Worm (Caenorhabditis elegans) whole organism, L4 larva: ENCODE data around the gene C14B9.10.

Source experiments
- D1046.2 ChIP-seq: fragments of 200-800 bp; sonication (Bioruptor generic); IDR thresholded peaks from 2 replicates; pipeline ENCODE4 v1.3.6; 2022; ENCODE audit warnings: missing genetic modification characterization, missing compliant biosample characterization
- F10B5.3 ChIP-seq: sonication (generic microtip); optimal IDR thresholded peaks from 2 replicates; lab custom pipeline; 2016; ENCODE audit warnings: mild to moderate bottlenecking, missing genetic modification characterization, missing compliant biosample characterization
- F44E2.7 ChIP-seq: fragments of 200-800 bp; sonication (Bioruptor generic); IDR thresholded peaks from 2 replicates; pipeline ENCODE4 v2.1.2; 2022; ENCODE audit warnings: missing genetic modification characterization, missing compliant biosample characterization
- F49E8.2 ChIP-seq: sonication (generic microtip); optimal IDR thresholded peaks from 2 replicates; lab custom pipeline; 2016; ENCODE audit warnings: missing compliant biosample characterization, mild to moderate bottlenecking, missing genetic modification characterization, borderline replicate concordance
- R02D3.7 ChIP-seq: fragments of 150-350 bp; sonication (generic microtip); optimal IDR thresholded peaks from 3 replicates; lab custom pipeline; 2014; ENCODE audit warnings: missing biosample characterization, missing genetic modification characterization
- Y48G9A.11 ChIP-seq: fragments of 200-800 bp; sonication (Bioruptor generic); IDR thresholded peaks from 2 replicates; pipeline ENCODE4 v1.3.6; 2022; ENCODE audit warnings: missing genetic modification reagents, missing genetic modification characterization, missing compliant biosample characterization
- Y75B8A.6 ChIP-seq: fragments of 200-800 bp; sonication (Bioruptor generic); IDR thresholded peaks from 2 replicates; pipeline ENCODE4 v1.3.6; 2022; ENCODE audit warnings: missing genetic modification reagents, missing genetic modification characterization, missing compliant biosample characterization
- ZK337.2 ChIP-seq: fragments of 200-800 bp; sonication (Bioruptor generic); IDR thresholded peaks from 2 replicates; pipeline ENCODE4 v1.3.6; 2022; ENCODE audit warnings: missing genetic modification reagents, missing genetic modification characterization, missing compliant biosample characterization
- aha-1 ChIP-seq: fragments of 150-350 bp; peaks from one replicate; lab custom pipeline; 2014; ENCODE audit warnings: missing biosample characterization, missing genetic modification characterization
- arid-1 ChIP-seq: fragments of 200-800 bp; sonication (Bioruptor generic); conservative IDR thresholded peaks from 2 replicates; pipeline ENCODE4 v1.3.6; 2022; ENCODE audit warnings: missing genetic modification reagents, missing genetic modification characterization, missing compliant biosample characterization
- daf-12 ChIP-seq: fragments of 150-350 bp; optimal IDR thresholded peaks from 2 replicates; lab custom pipeline; 2014; ENCODE audit warnings: missing biosample characterization, missing genetic modification reagents, missing genetic modification characterization
- daf-16 ChIP-seq, 3 experiments: sonication (generic microtip); optimal IDR thresholded peaks; 2 replicates each; lab custom pipeline; 2016 to 2017; ENCODE audit warnings: missing genetic modification characterization in 3 of 3, missing genetic modification reagents in 3 of 3, mild to moderate bottlenecking in 2 of 3, missing compliant biosample characterization in 2 of 3, missing biosample characterization in 1 of 3, moderate library complexity in 1 of 3
- dve-1 ChIP-seq: sonication (generic microtip); optimal IDR thresholded peaks from 2 replicates; lab custom pipeline; 2017; ENCODE audit warnings: antibody characterized with exemption, mild to moderate bottlenecking, missing genetic modification characterization, missing compliant biosample characterization; ENCODE audit not compliant: insufficient read depth
- egl-27 ChIP-seq: sonication (generic microtip); optimal IDR thresholded peaks from 3 replicates; lab custom pipeline; 2017; ENCODE audit warnings: missing biosample characterization, missing genetic modification reagents, missing genetic modification characterization
- egl-43 ChIP-seq: fragments of 200-800 bp; sonication (Bioruptor generic); IDR thresholded peaks from 2 replicates; pipeline ENCODE4 v1.3.6; 2022; ENCODE audit warnings: missing genetic modification reagents, missing genetic modification characterization, missing compliant biosample characterization
- fos-1 ChIP-seq: fragments of 150-350 bp; optimal IDR thresholded peaks from 2 replicates; lab custom pipeline; 2014; ENCODE audit warnings: missing biosample characterization, missing genetic modification characterization
- hlh-30 ChIP-seq: sonication (generic microtip); optimal IDR thresholded peaks from 2 replicates; lab custom pipeline; 2017; ENCODE audit warnings: antibody characterized with exemption, mild to moderate bottlenecking, missing genetic modification characterization, missing compliant biosample characterization; ENCODE audit not compliant: insufficient read depth
- jun-1 ChIP-seq: fragments of 150-350 bp; optimal IDR thresholded peaks from 2 replicates; lab custom pipeline; 2014; ENCODE audit warnings: missing biosample characterization, missing genetic modification reagents, missing genetic modification characterization
- lin-29 ChIP-seq: fragments of 200-800 bp; sonication (Bioruptor generic); IDR thresholded peaks from 2 replicates; pipeline ENCODE4 v1.3.6; 2022; ENCODE audit warnings: missing genetic modification reagents, missing genetic modification characterization, missing compliant biosample characterization
- lin-38 ChIP-seq: fragments of 200-800 bp; sonication (Bioruptor generic); IDR thresholded peaks from 2 replicates; pipeline ENCODE4 v1.3.6; 2022; ENCODE audit warnings: missing genetic modification reagents, missing genetic modification characterization, missing compliant biosample characterization
- lsy-2 ChIP-seq, 2 experiments: fragments of 150-350 bp in 1 of 2; sonication (generic microtip) in 1 of 2; optimal IDR thresholded peaks; 2 replicates each; lab custom pipeline; 2014 to 2017; ENCODE audit warnings: missing biosample characterization in 2 of 2, missing genetic modification characterization in 2 of 2
- madf-5 ChIP-seq, 2 experiments: fragments of 200-800 bp; sonication (Bioruptor generic); IDR thresholded peaks; 2 replicates each; pipeline ENCODE4 v1.3.6; 2022; ENCODE audit warnings: missing compliant biosample characterization in 2 of 2, missing genetic modification characterization in 2 of 2
- madf-9 ChIP-seq: fragments of 200-800 bp; sonication (Bioruptor generic); conservative IDR thresholded peaks from 2 replicates; pipeline ENCODE4 v1.3.6; 2022; ENCODE audit warnings: missing genetic modification reagents, missing genetic modification characterization, missing compliant biosample characterization
- mep-1 ChIP-seq: fragments of 150-350 bp; sonication (generic microtip); optimal IDR thresholded peaks from 3 replicates; lab custom pipeline; 2014; ENCODE audit warnings: missing biosample characterization, missing genetic modification characterization
- mes-2 ChIP-seq: sonication (generic microtip); optimal IDR thresholded peaks from 2 replicates; lab custom pipeline; 2016; ENCODE audit warnings: missing genotype, mild to moderate bottlenecking, missing genetic modification characterization, missing compliant biosample characterization; ENCODE audit not compliant: poor library complexity, severe bottlenecking
- mxl-3 ChIP-seq: fragments of 200-800 bp; sonication (Bioruptor generic); optimal IDR thresholded peaks from 2 replicates; lab custom pipeline; 2018; ENCODE audit warnings: mild to moderate bottlenecking, missing genetic modification characterization, missing compliant biosample characterization
- nhr-102 ChIP-seq: sonication (generic microtip); optimal IDR thresholded peaks from 2 replicates; lab custom pipeline; 2016; ENCODE audit warnings: mild to moderate bottlenecking, missing genetic modification characterization, moderate library complexity, missing compliant biosample characterization
- nhr-28 ChIP-seq: fragments of 150-350 bp; optimal IDR thresholded peaks from 2 replicates; lab custom pipeline; 2014; ENCODE audit warnings: missing biosample characterization, missing genetic modification characterization
- nhr-41 ChIP-seq: fragments of 200-800 bp; sonication (Bioruptor generic); IDR thresholded peaks from 2 replicates; pipeline ENCODE4 v1.3.6; 2022; ENCODE audit warnings: missing genetic modification reagents, missing genetic modification characterization, missing compliant biosample characterization
- nhr-48 ChIP-seq: sonication (generic microtip); optimal IDR thresholded peaks from 2 replicates; lab custom pipeline; 2016; ENCODE audit warnings: mild to moderate bottlenecking, missing genetic modification characterization, missing compliant biosample characterization
- pha-4 ChIP-seq, 2 experiments: fragments of 150-350 bp in 1 of 2; fragments of 200-800 bp in 1 of 2; sonication (Bioruptor generic) in 1 of 2; IDR thresholded peaks in 1 of 2; optimal IDR thresholded peaks in 1 of 2; 2 replicates each; pipeline versions ENCODE4 v1.3.6 to Lab custom; 2014 to 2022; ENCODE audit warnings: missing genetic modification characterization in 2 of 2, missing genetic modification reagents in 2 of 2, missing biosample characterization in 1 of 2, missing compliant biosample characterization in 1 of 2
- php-3 ChIP-seq: fragments of 200-800 bp; sonication (Bioruptor generic); IDR thresholded peaks from 2 replicates; pipeline ENCODE4 v1.3.6; 2022; ENCODE audit warnings: missing genetic modification reagents, missing genetic modification characterization, missing compliant biosample characterization
- sdz-12 ChIP-seq: fragments of 200-800 bp; sonication (Bioruptor generic); optimal IDR thresholded peaks from 2 replicates; lab custom pipeline; 2018; ENCODE audit warnings: mild to moderate bottlenecking, missing genetic modification characterization, missing compliant biosample characterization
- snpc-1.2 ChIP-seq: fragments of 200-800 bp; sonication (Bioruptor generic); IDR thresholded peaks from 2 replicates; pipeline ENCODE4 v1.3.6; 2022; ENCODE audit warnings: missing genetic modification reagents, missing genetic modification characterization, missing compliant biosample characterization
- snpc-4 ChIP-seq: fragments of 150-350 bp; optimal IDR thresholded peaks from 2 replicates; lab custom pipeline; 2014; ENCODE audit warnings: missing biosample characterization, missing genetic modification characterization
- unc-39 ChIP-seq: sonication (generic microtip); optimal IDR thresholded peaks from 2 replicates; lab custom pipeline; 2017; ENCODE audit warnings: missing biosample characterization, missing genetic modification characterization
- unc-62 ChIP-seq, 3 experiments: fragments of 150-350 bp in 1 of 3; sonication (generic microtip); optimal IDR thresholded peaks in 2 of 3; peaks in 1 of 3; 1 replicate in 1 of 3; 2 replicates in 2 of 3; lab custom pipeline; 2014 to 2017; ENCODE audit warnings: missing biosample characterization in 3 of 3, missing genetic modification characterization in 3 of 3, missing genetic modification reagents in 3 of 3, missing genotype in 1 of 3
- zfp-3 ChIP-seq: fragments of 200-800 bp; sonication (Bioruptor generic); conservative IDR thresholded peaks from 2 replicates; pipeline ENCODE4 v1.3.6; 2022; ENCODE audit warnings: missing genetic modification reagents, missing genetic modification characterization, missing compliant biosample characterization

Gene C14B9.10

ce11 chrIII:8126978-8127377, 3.7 kb upstream of the C14B9.10 start (continued):
- TF ChIP-seq egl-27 (tag; lab: Kevin White, UChicago) = no peak

- TF ChIP-seq arid-1 (GFP tag; lab: Robert Waterston, UW) (0 out of 2 replicates have a peak, but pooled peaks have one; percentile 24), pha-4 (GFP tag; IDR thresholded peaks at IDR 0.05; lab: Robert Waterston, UW) (peak; percentile 44; the same call in 1 of the 2 replicates), pha-4 (tag; optimal IDR thresholded peaks at IDR 0.05; lab: Kevin White, UChicago) (no peak), nhr-48 (tag; lab: Kevin White, UChicago) (no peak), Y48G9A.11 (peak; percentile 65), F10B5.3 (tag; lab: Kevin White, UChicago) (no peak), snpc-1.2 (peak; percentile 52; the same call in 1 of the 2 replicates), lin-38 (peak; percentile 58), egl-43 (GFP tag; lab: Robert Waterston, UW) (no peak), F49E8.2 (tag; lab: Kevin White, UChicago) (peak; percentile 63)
- TF ChIP-seq, all 104 proteins: peak for 6
Observed at ce11 chrIII:8129195-8129594, 1.5 kb upstream of the C14B9.10 start.

- TF ChIP-seq mes-2 (tag; lab: Kevin White, UChicago) (peak; percentile 6), egl-43 (GFP tag; lab: Robert Waterston, UW) (0 out of 2 replicates have a peak, but pooled peaks have one; percentile 16), lin-29 (GFP tag; lab: Robert Waterston, UW) (no peak), unc-62 (GFP tag; optimal IDR thresholded peaks at IDR 0.05 in 1 of 2; lab: Kevin White, UChicago) (peak in 1 of 2 experiments; percentile 41), unc-62 (tag; optimal IDR thresholded peaks at IDR 0.05; lab: Kevin White, UChicago) (no peak)
Observed at ce11 chrIII:8132496-8132895, 1.8 kb downstream of the C14B9.10 start.

- no peak for TF ChIP-seq snpc-4
- peak in 1 of 2 experiments; percentile 16 for TF ChIP-seq lsy-2 (tag; optimal IDR thresholded peaks at IDR 0.05; lab: Kevin White, UChicago)
- TF ChIP-seq mxl-3 (GFP tag; lab: Kevin White, UChicago) = peak; percentile 75
- no peak for TF ChIP-seq daf-16 (GFP tag; optimal IDR thresholded peaks at IDR 0.05; lab: Kevin White, UChicago)
- peak; percentile 78 for TF ChIP-seq daf-16 (tag; optimal IDR thresholded peaks at IDR 0.05; lab: Kevin White, UChicago)
- TF ChIP-seq nhr-28 (tag; lab: Kevin White, UChicago) = peak; percentile 54
Observed at ce11 chrIII:8133346-8133745, 2.7 kb downstream of the C14B9.10 start, which contains the start of gene C14B9.2. TSS of gene C14B9.2 (plus strand) at chrIII:8133665.

ce11 chrIII:8136517-8137099, 6.0 kb downstream of the C14B9.10 start:
- peak; percentile 89 for TF ChIP-seq aha-1
- no peak for TF ChIP-seq fos-1 (tag; lab: Kevin White, UChicago)
- TF ChIP-seq unc-39 = no peak
- TF ChIP-seq ZK337.2 (GFP tag; lab: Robert Waterston, UW) = no peak
- TF ChIP-seq daf-12 (tag; lab: Kevin White, UChicago) = no peak
- TF ChIP-seq madf-5 (GFP tag; IDR thresholded peaks at IDR 0.05; lab: Robert Waterston, UW) = no peak
- TF ChIP-seq mep-1 (tag; lab: Kevin White, UChicago) = no peak
- no peak for TF ChIP-seq egl-27 (tag; lab: Kevin White, UChicago)
- TF ChIP-seq dve-1 (tag; lab: Kevin White, UChicago) = peak; percentile 43
- TF ChIP-seq lsy-2 (tag; optimal IDR thresholded peaks at IDR 0.05; lab: Kevin White, UChicago) = peak in 1 of 2 experiments; percentile 12
- no peak for TF ChIP-seq D1046.2
- no peak for TF ChIP-seq nhr-28 (tag; lab: Kevin White, UChicago)
- TF ChIP-seq nhr-102 (tag; lab: Kevin White, UChicago) = peak; percentile 4
- peak in 1 of 2 experiments; percentile 86 for TF ChIP-seq unc-62 (GFP tag; optimal IDR thresholded peaks at IDR 0.05 in 1 of 2; lab: Kevin White, UChicago)
- no peak for TF ChIP-seq unc-62 (tag; optimal IDR thresholded peaks at IDR 0.05; lab: Kevin White, UChicago)
- TF ChIP-seq sdz-12 (GFP tag; lab: Kevin White, UChicago) = no peak
- TF ChIP-seq F49E8.2 (tag; lab: Kevin White, UChicago) = no peak
- TF ChIP-seq madf-9 (GFP tag; lab: Robert Waterston, UW) = no peak
- peak; percentile 51; the same call in 1 of the 2 replicates for TF ChIP-seq pha-4 (GFP tag; IDR thresholded peaks at IDR 0.05; lab: Robert Waterston, UW)
- TF ChIP-seq pha-4 (tag; optimal IDR thresholded peaks at IDR 0.05; lab: Kevin White, UChicago) = peak; percentile 78
- TF ChIP-seq nhr-41 = no peak
- no peak for TF ChIP-seq Y75B8A.6 (GFP tag; lab: Robert Waterston, UW)
- TF ChIP-seq jun-1 (tag; lab: Kevin White, UChicago) = no peak
- no peak for TF ChIP-seq lin-29 (GFP tag; lab: Robert Waterston, UW)
- no peak for TF ChIP-seq R02D3.7 (tag; lab: Kevin White, UChicago)
- TF ChIP-seq F44E2.7 (GFP tag; lab: Robert Waterston, UW) = no peak
- no peak for TF ChIP-seq php-3 (GFP tag; lab: Robert Waterston, UW)
- peak; percentile 14 for TF ChIP-seq hlh-30 (tag; lab: Kevin White, UChicago)
- TF ChIP-seq zfp-3 (GFP tag; lab: Robert Waterston, UW) = no peak
